Worm (Caenorhabditis elegans): Measurements from ENCODE around the gene Y51H7C.7.
A peak's percentile ranks its signal among the peaks of the same experiment; 100 is the strongest.

The Y51H7C.7 gene

ce11 chrII:1374486-1374885, 27.9 kb upstream of the Y51H7C.7 start:
- no peak for TF ChIP-seq ztf-11 (tag; optimal IDR thresholded peaks at IDR 0.05)
- no peak for TF ChIP-seq unc-39 (tag; optimal IDR thresholded peaks at IDR 0.05)
- no peak for TF ChIP-seq ces-1 (GFP tag; optimal IDR thresholded peaks at IDR 0.05)
- no peak for TF ChIP-seq tbx-8 (GFP tag; optimal IDR thresholded peaks at IDR 0.05)
- no peak for TF ChIP-seq drap-1 (GFP tag; optimal IDR thresholded peaks at IDR 0.05)
- no peak for TF ChIP-seq unc-120 (tag; optimal IDR thresholded peaks at IDR 0.05; ENCODE audit: poor library complexity, severe bottlenecking)
- no peak for TF ChIP-seq lin-13 (tag; optimal IDR thresholded peaks at IDR 0.05)
- TF ChIP-seq mep-1 (tag; optimal IDR thresholded peaks at IDR 0.05) = no peak
- TF ChIP-seq nhr-12 (tag; optimal IDR thresholded peaks at IDR 0.05) = no peak
- no peak for TF ChIP-seq elt-1 (tag; optimal IDR thresholded peaks at IDR 0.05; ENCODE audit: borderline replicate concordance, insufficient read depth)
- no peak for TF ChIP-seq ham-2 (GFP tag; optimal IDR thresholded peaks at IDR 0.05)
- no peak for TF ChIP-seq bed-3 (GFP tag; optimal IDR thresholded peaks at IDR 0.05)
- no peak for TF ChIP-seq sptf-1 (tag; optimal IDR thresholded peaks at IDR 0.05)
- no peak for TF ChIP-seq M03D4.4 (tag; optimal IDR thresholded peaks at IDR 0.05)

ce11 chrII:1374889-1375288, 27.5 kb upstream of the Y51H7C.7 start, which contains the start of gene rog-1:
TSS of gene rog-1 (minus strand) at chrII:1374989.
- TF ChIP-seq nhr-2 (tag; optimal IDR thresholded peaks at IDR 0.05) (no peak), ceh-39 (tag; optimal IDR thresholded peaks at IDR 0.05) (no peak), ceh-43 (GFP tag; optimal IDR thresholded peaks at IDR 0.05) (no peak), mls-2 (tag; optimal IDR thresholded peaks at IDR 0.05) (no peak)

- TF ChIP-seq hlh-1 (tag; optimal IDR thresholded peaks at IDR 0.05) = peak; percentile 95
- peak; percentile 26 for TF ChIP-seq unc-62 (GFP tag; optimal IDR thresholded peaks at IDR 0.05)
- TF ChIP-seq mab-5 (tag; optimal IDR thresholded peaks at IDR 0.05) = no peak
- no peak for TF ChIP-seq elt-3 (tag; optimal IDR thresholded peaks at IDR 0.05)
- no peak for TF ChIP-seq drap-1 (GFP tag; optimal IDR thresholded peaks at IDR 0.05)
- TF ChIP-seq pha-4 (tag; optimal IDR thresholded peaks at IDR 0.05) = no peak
- no peak for TF ChIP-seq ceh-39 (tag; optimal IDR thresholded peaks at IDR 0.05)
- no peak for TF ChIP-seq ceh-43 (GFP tag; optimal IDR thresholded peaks at IDR 0.05)
- no peak for TF ChIP-seq nhr-2 (tag; optimal IDR thresholded peaks at IDR 0.05)
- no peak for TF ChIP-seq ztf-11 (tag; optimal IDR thresholded peaks at IDR 0.05)
- no peak for TF ChIP-seq sptf-1 (tag; optimal IDR thresholded peaks at IDR 0.05)
- no peak for TF ChIP-seq lsy-2 (tag; optimal IDR thresholded peaks at IDR 0.05)
- no peak for TF ChIP-seq nhr-237 (tag; optimal IDR thresholded peaks at IDR 0.05)
- TF ChIP-seq M03D4.4 (tag; optimal IDR thresholded peaks at IDR 0.05) = no peak
- no peak for TF ChIP-seq nhr-76 (tag; optimal IDR thresholded peaks at IDR 0.05)
- TF ChIP-seq flh-1 (GFP tag; optimal IDR thresholded peaks at IDR 0.05) = no peak
- peak; percentile 43 for TF ChIP-seq unc-120 (tag; optimal IDR thresholded peaks at IDR 0.05; ENCODE audit: poor library complexity, severe bottlenecking)
- TF ChIP-seq zip-8 (tag; optimal IDR thresholded peaks at IDR 0.05) = no peak
- TF ChIP-seq ces-1 (GFP tag; optimal IDR thresholded peaks at IDR 0.05) = no peak
- no peak for TF ChIP-seq blmp-1 (tag; optimal IDR thresholded peaks at IDR 0.05)
Observed at ce11 chrII:1375627-1376026, 26.7 kb upstream of the Y51H7C.7 start.

DNA sequence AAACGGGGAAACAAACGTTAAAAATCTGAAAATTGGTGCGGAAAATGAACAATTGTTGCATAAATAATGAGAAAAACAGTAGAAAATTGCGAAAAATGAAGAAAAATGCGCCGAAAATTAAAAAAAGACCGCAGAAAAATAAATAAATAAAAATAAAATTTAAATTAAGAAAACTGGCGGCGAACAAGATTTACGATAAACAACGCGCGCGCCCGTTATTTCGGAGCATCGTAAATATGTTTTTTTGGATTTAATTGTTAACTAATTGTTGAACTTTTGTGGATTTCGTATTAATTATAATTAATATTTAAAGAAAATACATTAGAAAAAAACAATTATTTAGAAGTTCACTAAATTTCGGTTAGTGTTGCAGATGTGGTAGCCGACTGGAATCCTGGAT, 25.6 kb upstream of the Y51H7C.7 start:
- TF ChIP-seq sem-2 (GFP tag; optimal IDR thresholded peaks at IDR 0.05) (no peak), bed-3 (GFP tag; optimal IDR thresholded peaks at IDR 0.05) (no peak)

ce11 chrII:1378259-1378658, 24.1 kb upstream of the Y51H7C.7 start, which contains the start of gene F54D12.10:
TSS of gene F54D12.10 (minus strand) at chrII:1378359.
- TF ChIP-seq lsy-2 (tag; optimal IDR thresholded peaks at IDR 0.05) = no peak
- TF ChIP-seq hlh-1 (tag; optimal IDR thresholded peaks at IDR 0.05) = no peak
- no peak for TF ChIP-seq sem-2 (GFP tag; optimal IDR thresholded peaks at IDR 0.05)
- TF ChIP-seq nhr-237 (tag; optimal IDR thresholded peaks at IDR 0.05) = no peak
- no peak for TF ChIP-seq snpc-4 (tag; optimal IDR thresholded peaks at IDR 0.05)
- no peak for TF ChIP-seq drap-1 (GFP tag; optimal IDR thresholded peaks at IDR 0.05)
- TF ChIP-seq ztf-11 (tag; optimal IDR thresholded peaks at IDR 0.05) = no peak
- no peak for TF ChIP-seq sptf-1 (tag; optimal IDR thresholded peaks at IDR 0.05)
- no peak for TF ChIP-seq M03D4.4 (tag; optimal IDR thresholded peaks at IDR 0.05)
- TF ChIP-seq elt-3 (tag; optimal IDR thresholded peaks at IDR 0.05) = no peak
- TF ChIP-seq bed-3 (GFP tag; optimal IDR thresholded peaks at IDR 0.05) = no peak
- no peak for TF ChIP-seq tbx-8 (GFP tag; optimal IDR thresholded peaks at IDR 0.05)

All from whole organism, mixed stage, embryonic.